Worm (Caenorhabditis elegans) whole organism, late embryonic: ENCODE results near the gene sru-12.

Source experiments
- C38D4.7 ChIP-seq: fragments of 200-800 bp; sonication (Bioruptor generic); optimal IDR thresholded peaks from 2 replicates; lab custom pipeline; 2018; ENCODE audit warnings: mild to moderate bottlenecking, missing genetic modification characterization, moderate library complexity, missing compliant biosample characterization
- K02D7.2 ChIP-seq: sonication (generic microtip); optimal IDR thresholded peaks from 2 replicates; lab custom pipeline; 2017; ENCODE audit warnings: mild to moderate bottlenecking, missing genetic modification characterization, missing compliant biosample characterization
- ahr-1 ChIP-seq: sonication (generic microtip); optimal IDR thresholded peaks from 2 replicates; lab custom pipeline; 2016; ENCODE audit warnings: missing genetic modification characterization, missing compliant biosample characterization
- ama-1 ChIP-seq: fragments of 150-350 bp; optimal IDR thresholded peaks from 2 replicates; lab custom pipeline; 2014
- ceh-19 ChIP-seq: fragments of 200-800 bp; sonication (Bioruptor generic); optimal IDR thresholded peaks from 2 replicates; lab custom pipeline; 2018; ENCODE audit warnings: mild to moderate bottlenecking, missing genetic modification characterization, missing compliant biosample characterization
- ceh-2 ChIP-seq: sonication (generic microtip); optimal IDR thresholded peaks from 2 replicates; lab custom pipeline; 2016; ENCODE audit warnings: missing genotype, missing genetic modification characterization, missing compliant biosample characterization
- ceh-22 ChIP-seq: sonication (generic microtip); optimal IDR thresholded peaks from 2 replicates; lab custom pipeline; 2017; ENCODE audit warnings: missing biosample characterization, missing genetic modification characterization
- ceh-45 ChIP-seq: fragments of 200-800 bp; sonication (Bioruptor generic); IDR thresholded peaks from 2 replicates; pipeline ENCODE4 v1.3.6; 2022; ENCODE audit warnings: missing genetic modification reagents, missing genetic modification characterization, missing compliant biosample characterization
- dmd-4 ChIP-seq: sonication (generic microtip); optimal IDR thresholded peaks from 2 replicates; lab custom pipeline; 2016; ENCODE audit warnings: borderline replicate concordance, missing genetic modification characterization, missing compliant biosample characterization
- dve-1 ChIP-seq: sonication (generic microtip); optimal IDR thresholded peaks from 2 replicates; lab custom pipeline; 2017; ENCODE audit warnings: antibody characterized with exemption, mild to moderate bottlenecking, missing genetic modification characterization, missing compliant biosample characterization
- eyg-1 ChIP-seq: sonication (generic microtip); optimal IDR thresholded peaks from 2 replicates; lab custom pipeline; 2016; ENCODE audit warnings: missing genotype, missing genetic modification characterization, missing compliant biosample characterization
- fax-1 ChIP-seq: sonication (generic microtip); optimal IDR thresholded peaks from 2 replicates; lab custom pipeline; 2016; ENCODE audit warnings: missing genotype, missing genetic modification characterization, missing compliant biosample characterization
- fkh-10 ChIP-seq: fragments of 150-350 bp; optimal IDR thresholded peaks from 2 replicates; lab custom pipeline; 2014; ENCODE audit warnings: missing biosample characterization, missing genetic modification reagents, missing genetic modification characterization
- fkh-6 ChIP-seq: sonication (generic microtip); optimal IDR thresholded peaks from 2 replicates; lab custom pipeline; 2016; ENCODE audit warnings: missing genetic modification characterization, missing compliant biosample characterization
- hlh-13 ChIP-seq: fragments of 200-800 bp; sonication (Bioruptor generic); optimal IDR thresholded peaks from 2 replicates; lab custom pipeline; 2018; ENCODE audit warnings: mild to moderate bottlenecking, missing genetic modification characterization, missing compliant biosample characterization
- hlh-15 ChIP-seq: sonication (generic microtip); optimal IDR thresholded peaks from 2 replicates; lab custom pipeline; 2016; ENCODE audit warnings: missing genetic modification characterization, missing compliant biosample characterization
- hlh-6 ChIP-seq: sonication (generic microtip); optimal IDR thresholded peaks from 2 replicates; lab custom pipeline; 2016; ENCODE audit warnings: missing genotype, missing genetic modification characterization, missing compliant biosample characterization
- lim-6 ChIP-seq: sonication (generic microtip); optimal IDR thresholded peaks from 2 replicates; lab custom pipeline; 2016; ENCODE audit warnings: missing genetic modification characterization, missing compliant biosample characterization
- npax-4 ChIP-seq: sonication (generic microtip); optimal IDR thresholded peaks from 2 replicates; lab custom pipeline; 2016; ENCODE audit warnings: missing genetic modification characterization, missing compliant biosample characterization
- pag-3 ChIP-seq: sonication (generic microtip); optimal IDR thresholded peaks from 2 replicates; lab custom pipeline; 2016; ENCODE audit warnings: missing compliant biosample characterization, missing genetic modification characterization, borderline replicate concordance
- pat-9 ChIP-seq: fragments of 200-800 bp; sonication (Bioruptor generic); optimal IDR thresholded peaks from 2 replicates; lab custom pipeline; 2018; ENCODE audit warnings: mild to moderate bottlenecking, missing genetic modification characterization, moderate library complexity, missing compliant biosample characterization
- pha-2 ChIP-seq: sonication (generic microtip); optimal IDR thresholded peaks from 2 replicates; lab custom pipeline; 2017; ENCODE audit warnings: mild to moderate bottlenecking, missing genetic modification characterization, missing compliant biosample characterization
- pha-4 ChIP-seq: fragments of 150-350 bp; optimal IDR thresholded peaks from 2 replicates; lab custom pipeline; 2018; ENCODE audit warnings: missing biosample characterization, missing genetic modification reagents, missing genetic modification characterization
- pqm-1 ChIP-seq: sonication (generic microtip); optimal IDR thresholded peaks from 2 replicates; lab custom pipeline; 2016; ENCODE audit warnings: missing genetic modification characterization, missing compliant biosample characterization
- pros-1 ChIP-seq: fragments of 150-350 bp; optimal IDR thresholded peaks from 2 replicates; lab custom pipeline; 2014; ENCODE audit warnings: missing biosample characterization, missing genetic modification reagents, missing genetic modification characterization
- sdc-2 ChIP-seq: sonication (generic microtip); optimal IDR thresholded peaks from 2 replicates; lab custom pipeline; 2016; ENCODE audit warnings: missing genotype, missing genetic modification characterization, missing compliant biosample characterization
- tbx-2 ChIP-seq: sonication (generic microtip); optimal IDR thresholded peaks from 2 replicates; lab custom pipeline; 2016; ENCODE audit warnings: missing genetic modification characterization, missing compliant biosample characterization
- ttx-3 ChIP-seq: sonication (generic microtip); optimal IDR thresholded peaks from 2 replicates; lab custom pipeline; 2016; ENCODE audit warnings: missing genetic modification reagents, missing genetic modification characterization, missing compliant biosample characterization
- unc-42 ChIP-seq: sonication (generic microtip); optimal IDR thresholded peaks from 2 replicates; lab custom pipeline; 2016; ENCODE audit warnings: missing genotype, missing genetic modification characterization, missing compliant biosample characterization
- unc-55 ChIP-seq: sonication (generic microtip); optimal IDR thresholded peaks from 2 replicates; lab custom pipeline; 2017; ENCODE audit warnings: missing biosample characterization, missing genetic modification reagents, missing genetic modification characterization
- unc-86 ChIP-seq: sonication (generic microtip); optimal IDR thresholded peaks from 2 replicates; lab custom pipeline; 2016; ENCODE audit warnings: missing genetic modification characterization, missing compliant biosample characterization

sru-12 gene

DNA sequence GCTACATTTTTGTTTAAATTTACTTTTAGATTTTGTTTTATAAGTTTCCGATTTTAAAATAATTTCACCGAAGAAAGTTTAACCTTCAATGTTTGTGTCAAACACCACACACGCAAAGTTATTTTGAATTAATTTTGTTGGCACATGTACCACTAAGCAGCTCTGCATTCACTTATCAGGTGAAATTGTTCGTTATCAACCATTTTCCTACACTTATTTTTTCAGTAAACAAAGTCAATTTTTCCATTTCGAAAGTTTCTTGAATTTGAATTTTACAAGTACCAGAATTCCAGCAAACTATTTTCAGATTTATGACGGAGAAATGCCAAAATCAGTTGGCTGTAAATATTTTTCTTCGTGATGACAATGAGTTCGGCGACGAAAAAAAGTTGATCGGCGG is 36.2 kb downstream of the sru-12 start, which contains the start of gene C08F11.3:
Gene C08F11.3, plus strand, starts transcription at position 301 of the 400 bp plus-strand sequence.
- no peak for TF ChIP-seq ttx-3 (tag; lab: Kevin White, UChicago)
- no peak for TF ChIP-seq pag-3 (tag; lab: Kevin White, UChicago)
- no peak for TF ChIP-seq eyg-1

DNA sequence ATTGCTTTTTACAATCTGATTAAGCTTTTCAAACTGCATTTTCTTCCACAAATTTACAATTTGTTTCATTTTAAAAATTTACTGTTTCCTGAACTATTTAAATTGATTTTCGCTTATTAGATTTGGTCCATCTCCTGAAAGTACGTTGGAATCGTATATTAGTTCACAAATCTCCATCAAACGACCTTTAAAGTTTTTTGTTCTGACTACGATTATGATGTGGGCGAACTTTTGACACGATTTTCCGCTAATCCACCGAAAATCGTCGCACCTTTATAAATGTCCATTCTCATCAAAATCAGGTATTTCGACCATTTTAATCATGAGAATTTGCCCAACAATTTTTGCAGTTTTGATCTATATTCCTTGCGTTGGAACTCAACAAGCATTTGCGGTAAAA is 40.5 kb downstream of the sru-12 start, which contains the start of gene C08F11.1:
Gene C08F11.1, plus strand, starts transcription at position 301 of the 400 bp plus-strand sequence.
- TF ChIP-seq pha-4, result no peak

ce11 chrIV:13626469-13626868 is 43.5 kb downstream of the sru-12 start, which contains the start of gene sru-21:
sru-21 (plus strand) TSS chrIV:13626769.
- TF ChIP-seq ceh-2, result no peak
- TF ChIP-seq hlh-13, result no peak

- TF ChIP-seq ceh-19 (GFP tag; lab: Kevin White, UChicago) (no peak), pqm-1 (tag; lab: Kevin White, UChicago) (no peak), hlh-13 (no peak), sdc-2 (tag; lab: Kevin White, UChicago) (no peak), pros-1 (tag; lab: Kevin White, UChicago) (no peak), dve-1 (tag; lab: Kevin White, UChicago) (no peak), pat-9 (tag; lab: Kevin White, UChicago) (no peak), ahr-1 (tag; lab: Kevin White, UChicago) (no peak), npax-4 (no peak), tbx-2 (tag; lab: Kevin White, UChicago) (no peak), fkh-10 (GFP tag; lab: Kevin White, UChicago) (no peak), ama-1 (lab: Kevin White, UChicago) (no peak), fkh-6 (tag; lab: Kevin White, UChicago) (no peak), unc-86 (tag; lab: Kevin White, UChicago) (no peak), fax-1 (tag; lab: Kevin White, UChicago) (no peak)
- TF ChIP-seq, all 69 proteins: peak for 0
Measured at ce11 chrIV:13632613-13633012, 49.6 kb downstream of the sru-12 start.

ce11 chrIV:13633165-13633564 is 50.2 kb downstream of the sru-12 start, which contains the start of gene fbxa-98:
fbxa-98 (plus strand) TSS chrIV:13633407.
- TF ChIP-seq hlh-15 (tag; lab: Kevin White, UChicago) (no peak), pros-1 (tag; lab: Kevin White, UChicago) (no peak), lim-6 (tag; lab: Kevin White, UChicago) (no peak), ceh-22 (tag; lab: Kevin White, UChicago) (no peak), dmd-4 (tag; lab: Kevin White, UChicago) (no peak), unc-55 (GFP tag; lab: Kevin White, UChicago) (no peak), ceh-45 (GFP tag; lab: Robert Waterston, UW) (no peak), C38D4.7 (GFP tag; lab: Kevin White, UChicago) (no peak), unc-42 (no peak), K02D7.2 (tag; lab: Kevin White, UChicago) (no peak), pha-2 (no peak), hlh-6 (tag; lab: Kevin White, UChicago) (no peak)
- TF ChIP-seq, all 69 proteins: peak for 0
